Fruit fly (Drosophila melanogaster) whole organism, embryonic: ENCODE measurements around the gene CG9676.

Experiments
- Abd-B ChIP-seq: fragments of 200-800 bp; sonication (Bioruptor generic); optimal IDR thresholded peaks from 2 replicates; lab custom pipeline; 2018; ENCODE audit warnings: missing biosample characterization, mild to moderate bottlenecking, missing genetic modification characterization, moderate library complexity
- Aef1 ChIP-seq: fragments of 200-800 bp; sonication (Bioruptor generic); IDR thresholded peaks from 3 replicates; pipeline ENCODE4 v1.3.6; 2022; ENCODE audit warnings: missing biosample characterization, missing genetic modification characterization
- Bdp1 ChIP-seq: fragments of 200-800 bp; sonication (Bioruptor generic); optimal IDR thresholded peaks from 3 replicates; lab custom pipeline; 2016; ENCODE audit warnings: missing biosample characterization, missing genetic modification characterization
- CG10321 ChIP-seq: fragments of 200-800 bp; sonication (Bioruptor generic); IDR thresholded peaks from 2 replicates; pipeline ENCODE4 v1.3.6; 2022; ENCODE audit warnings: missing biosample characterization, missing genetic modification characterization
- CG10366 ChIP-seq: fragments of 200-800 bp; sonication (Bioruptor generic); IDR thresholded peaks from 2 replicates; pipeline ENCODE4 v1.3.6; 2022; ENCODE audit warnings: missing biosample characterization, missing genetic modification characterization
- CG10431 ChIP-seq: fragments of 200-800 bp; sonication (Bioruptor generic); optimal IDR thresholded peaks from 3 replicates; lab custom pipeline; 2018; ENCODE audit warnings: missing biosample characterization, mild to moderate bottlenecking, missing genetic modification characterization
- CG10565 ChIP-seq: fragments of 200-800 bp; sonication (Bioruptor generic); optimal IDR thresholded peaks from 3 replicates; lab custom pipeline; 2016; ENCODE audit warnings: missing biosample characterization, mild to moderate bottlenecking, missing genetic modification characterization
- CG10959 ChIP-seq: fragments of 200-800 bp; sonication (Bioruptor generic); IDR thresholded peaks from 2 replicates; pipeline ENCODE4 v1.3.6; 2022; ENCODE audit warnings: missing biosample characterization, missing genetic modification characterization
- CG11504 ChIP-seq: fragments of 200-800 bp; sonication (Bioruptor generic); optimal IDR thresholded peaks from 3 replicates; lab custom pipeline; 2019; ENCODE audit warnings: missing biosample characterization, mild to moderate bottlenecking, missing genetic modification characterization, moderate library complexity
- CG1529 ChIP-seq: fragments of 200-800 bp; sonication (Bioruptor generic); optimal IDR thresholded peaks from 3 replicates; lab custom pipeline; 2018; ENCODE audit warnings: missing biosample characterization, missing genetic modification characterization
- CG1602 ChIP-seq: fragments of 200-800 bp; sonication (Bioruptor generic); optimal IDR thresholded peaks from 3 replicates; lab custom pipeline; 2016; ENCODE audit warnings: missing biosample characterization, missing genetic modification characterization
- CG16863 ChIP-seq: fragments of 200-800 bp; sonication (Bioruptor generic); optimal IDR thresholded peaks from 3 replicates; lab custom pipeline; 2016; ENCODE audit warnings: missing biosample characterization, missing genetic modification characterization
- CG2116 ChIP-seq: fragments of 200-800 bp; sonication (Bioruptor generic); optimal IDR thresholded peaks from 3 replicates; lab custom pipeline; 2018; ENCODE audit warnings: missing biosample characterization, mild to moderate bottlenecking, missing genetic modification characterization
- CG31224 ChIP-seq: fragments of 200-800 bp; sonication (Bioruptor generic); IDR thresholded peaks from 2 replicates; pipeline ENCODE4 v1.3.6; 2022; ENCODE audit warnings: missing biosample characterization, missing genetic modification characterization
- CG31388 ChIP-seq: fragments of 200-800 bp; sonication (Bioruptor generic); optimal IDR thresholded peaks from 2 replicates; lab custom pipeline; 2016; ENCODE audit warnings: missing biosample characterization, missing genetic modification characterization
- CG42726 ChIP-seq: fragments of 200-800 bp; sonication (Bioruptor generic); IDR thresholded peaks from 2 replicates; pipeline ENCODE4 v1.3.6; 2022; ENCODE audit warnings: missing biosample characterization, missing genetic modification characterization; ENCODE audit not compliant: partially characterized antibody
- CG6175 ChIP-seq: fragments of 200-800 bp; sonication (Bioruptor generic); IDR thresholded peaks from 3 replicates; pipeline ENCODE4 v1.3.6; 2022; ENCODE audit warnings: missing biosample characterization, missing genetic modification characterization
- CG6854 ChIP-seq: fragments of 200-800 bp; sonication (Bioruptor generic); optimal IDR thresholded peaks from 3 replicates; lab custom pipeline; 2017; ENCODE audit warnings: missing biosample characterization, mild to moderate bottlenecking, missing genetic modification characterization
- CG7928 ChIP-seq: fragments of 200-800 bp; sonication (Bioruptor generic); optimal IDR thresholded peaks from 2 replicates; lab custom pipeline; 2017; ENCODE audit warnings: missing biosample characterization, mild to moderate bottlenecking, missing genetic modification characterization
- CG9817 ChIP-seq: fragments of 200-800 bp; sonication (Bioruptor generic); optimal IDR thresholded peaks from 2 replicates; lab custom pipeline; 2018; ENCODE audit warnings: missing biosample characterization, mild to moderate bottlenecking, missing genetic modification characterization, moderate library complexity
- D19A ChIP-seq: fragments of 200-800 bp; optimal IDR thresholded peaks from 3 replicates; lab custom pipeline; 2019; ENCODE audit warnings: missing biosample characterization, mild to moderate bottlenecking, missing genetic modification characterization, moderate library complexity
- Dad ChIP-seq: fragments of 200-800 bp; sonication (Bioruptor generic); optimal IDR thresholded peaks from 3 replicates; lab custom pipeline; 2016; ENCODE audit warnings: missing biosample characterization, missing genetic modification characterization
- Dek ChIP-seq: fragments of 200-800 bp; sonication (Bioruptor generic); optimal IDR thresholded peaks from 3 replicates; lab custom pipeline; 2019; ENCODE audit warnings: missing biosample characterization, mild to moderate bottlenecking, missing genetic modification characterization, moderate library complexity
- Fer3 ChIP-seq: fragments of 200-800 bp; sonication (Bioruptor generic); optimal IDR thresholded peaks from 2 replicates; lab custom pipeline; 2018; ENCODE audit warnings: missing biosample characterization, mild to moderate bottlenecking, missing genetic modification characterization, moderate library complexity
- Hr39 ChIP-seq: fragments of >200 bp; optimal IDR thresholded peaks from 2 replicates; lab custom pipeline; 2017
- Max ChIP-seq: fragments of 200-800 bp; sonication (Bioruptor generic); optimal IDR thresholded peaks from 2 replicates; lab custom pipeline; 2016; ENCODE audit warnings: missing biosample characterization, mild to moderate bottlenecking, missing genetic modification characterization
- NfI ChIP-seq: fragments of 200-800 bp; sonication (Bioruptor generic); optimal IDR thresholded peaks from 3 replicates; lab custom pipeline; 2018; ENCODE audit warnings: missing biosample characterization, mild to moderate bottlenecking, missing genetic modification characterization, moderate library complexity
- PHDP ChIP-seq: fragments of 200-800 bp; sonication (Bioruptor generic); optimal IDR thresholded peaks from 3 replicates; lab custom pipeline; 2018; ENCODE audit warnings: missing biosample characterization, mild to moderate bottlenecking, missing genetic modification characterization, moderate library complexity
- Ptx1 ChIP-seq: fragments of 200-800 bp; sonication (Bioruptor generic); IDR thresholded peaks from 2 replicates; pipeline ENCODE4 v1.3.6; 2022; ENCODE audit warnings: missing biosample characterization, missing genetic modification characterization
- Side ChIP-seq: fragments of 200-800 bp; sonication (Bioruptor generic); optimal IDR thresholded peaks from 2 replicates; lab custom pipeline; 2016; ENCODE audit warnings: missing biosample characterization, missing genetic modification characterization
- ato ChIP-seq: fragments of 200-800 bp; sonication (Bioruptor generic); IDR thresholded peaks from 2 replicates; pipeline ENCODE4 v1.3.6; 2022; ENCODE audit warnings: missing biosample characterization, missing genetic modification characterization; ENCODE audit not compliant: partially characterized antibody
- btn ChIP-seq: fragments of 200-800 bp; sonication (Bioruptor generic); optimal IDR thresholded peaks from 2 replicates; lab custom pipeline; 2016; ENCODE audit warnings: missing biosample characterization, missing genetic modification characterization
- cg ChIP-seq: fragments of 200-800 bp; sonication (Bioruptor generic); optimal IDR thresholded peaks from 3 replicates; lab custom pipeline; 2019; ENCODE audit warnings: missing biosample characterization, mild to moderate bottlenecking, missing genetic modification characterization, moderate library complexity
- chinmo ChIP-seq: fragments of 200-800 bp; sonication (Bioruptor generic); IDR thresholded peaks from 4 replicates; pipeline ENCODE4 v1.3.6; 2022; ENCODE audit warnings: missing biosample characterization, missing genetic modification characterization; ENCODE audit not compliant: partially characterized antibody
- crol ChIP-seq: fragments of 200-800 bp; sonication (Bioruptor generic); IDR thresholded peaks from 2 replicates; pipeline ENCODE4 v1.3.6; 2022; ENCODE audit warnings: missing biosample characterization, missing genetic modification characterization
- dmrt99B ChIP-seq: fragments of 200-800 bp; sonication (Bioruptor generic); optimal IDR thresholded peaks from 2 replicates; lab custom pipeline; 2018; ENCODE audit warnings: missing biosample characterization, mild to moderate bottlenecking, missing genetic modification characterization, moderate library complexity
- fd64A ChIP-seq: fragments of 200-800 bp; sonication (Bioruptor generic); optimal IDR thresholded peaks from 3 replicates; lab custom pipeline; 2018; ENCODE audit warnings: missing biosample characterization, mild to moderate bottlenecking, missing genetic modification characterization
- gem ChIP-seq: fragments of 200-800 bp; sonication (Bioruptor generic); optimal IDR thresholded peaks from 2 replicates; lab custom pipeline; 2019; ENCODE audit warnings: missing biosample characterization, mild to moderate bottlenecking, missing genetic modification characterization, moderate library complexity
- nau ChIP-seq: fragments of 200-800 bp; sonication (Bioruptor generic); optimal IDR thresholded peaks from 3 replicates; lab custom pipeline; 2017; ENCODE audit warnings: missing biosample characterization, mild to moderate bottlenecking, missing genetic modification characterization, missing genetic modification reagents
- onecut ChIP-seq: fragments of 200-800 bp; sonication (Bioruptor generic); IDR thresholded peaks from 2 replicates; pipeline ENCODE4 v1.3.6; 2022; ENCODE audit warnings: missing biosample characterization, missing genetic modification characterization
- ranshi ChIP-seq: fragments of 200-800 bp; sonication (Bioruptor generic); IDR thresholded peaks from 2 replicates; pipeline ENCODE4 v1.3.6; 2022; ENCODE audit warnings: missing biosample characterization, missing genetic modification characterization
- salm ChIP-seq: fragments of 200-800 bp; sonication (Bioruptor generic); optimal IDR thresholded peaks from 2 replicates; lab custom pipeline; 2018; ENCODE audit warnings: missing biosample characterization, mild to moderate bottlenecking, missing genetic modification characterization
- sd ChIP-seq: fragments of 200-800 bp; sonication (Bioruptor generic); optimal IDR thresholded peaks from 3 replicates; lab custom pipeline; 2018; ENCODE audit warnings: missing biosample characterization, mild to moderate bottlenecking, missing genetic modification characterization, moderate library complexity
- shn ChIP-seq: fragments of 200-800 bp; sonication (Bioruptor generic); optimal IDR thresholded peaks from 3 replicates; lab custom pipeline; 2016; ENCODE audit warnings: missing biosample characterization, missing genetic modification characterization
- sob ChIP-seq: fragments of 200-800 bp; sonication (Bioruptor generic); IDR thresholded peaks from 2 replicates; pipeline ENCODE4 v1.3.6; 2022; ENCODE audit warnings: missing biosample characterization, missing genetic modification characterization
- tin ChIP-seq: fragments of 200-800 bp; sonication (Bioruptor generic); optimal IDR thresholded peaks from 3 replicates; lab custom pipeline; 2016; ENCODE audit warnings: missing biosample characterization, missing genetic modification characterization
- tio ChIP-seq: fragments of 200-800 bp; sonication (Bioruptor generic); optimal IDR thresholded peaks from 2 replicates; lab custom pipeline; 2017; ENCODE audit warnings: missing biosample characterization, missing genetic modification characterization, inconsistent platforms
- zfh1 ChIP-seq: fragments of 200-800 bp; sonication (Bioruptor generic); IDR thresholded peaks from 3 replicates; pipeline ENCODE4 v1.3.6; 2022; ENCODE audit warnings: missing biosample characterization, missing genetic modification characterization

Gene CG9676

DNA sequence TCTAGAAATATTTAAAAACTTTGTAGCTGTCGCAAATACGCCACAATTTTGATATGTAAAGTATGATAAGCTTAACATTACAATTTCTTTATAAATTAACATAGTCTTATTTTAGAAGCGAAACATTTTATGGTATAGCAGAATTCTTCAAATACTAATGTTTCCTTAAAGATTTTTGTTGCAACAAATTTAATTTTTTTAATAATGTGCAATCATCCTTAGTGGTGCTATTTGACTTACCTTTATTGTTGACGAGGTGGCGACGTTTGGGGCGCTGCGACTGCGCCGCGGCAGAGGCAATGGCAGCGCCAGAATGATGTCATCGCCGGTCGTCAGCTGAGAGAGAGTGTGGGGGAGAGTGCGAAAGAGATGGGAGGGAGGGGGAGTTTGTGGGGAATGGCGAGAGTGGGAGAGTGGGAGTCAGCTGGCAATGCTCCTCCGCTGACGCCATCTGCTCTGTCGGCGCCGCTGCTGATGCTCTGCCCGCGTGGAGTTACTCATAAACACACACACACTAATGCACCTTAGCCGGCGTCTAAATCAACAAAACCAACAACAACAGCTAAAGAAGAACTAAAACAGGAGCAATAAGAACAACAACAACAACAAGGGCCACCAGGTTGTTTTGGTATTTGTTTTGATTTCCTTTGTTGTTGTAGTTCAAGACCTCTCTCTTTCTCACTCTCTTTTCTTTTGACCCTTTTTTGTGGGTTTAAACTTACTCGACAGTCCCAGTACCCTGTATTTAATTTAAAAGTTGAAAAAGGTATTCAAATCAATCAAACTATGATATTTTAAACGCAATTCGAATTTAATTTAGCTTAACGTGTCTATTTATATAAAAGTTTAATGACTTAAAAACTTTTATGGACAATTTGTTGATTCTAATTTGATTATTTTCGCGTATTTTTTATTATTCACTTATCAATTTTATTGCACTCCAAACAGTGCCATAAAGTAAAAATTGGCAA, 23.5 kb upstream of the CG9676 start (continued):
- TF ChIP-seq ranshi (GFP tag; lab: Robert Waterston, UW) (no peak), CG6175 (GFP tag; lab: Robert Waterston, UW) (no peak), ato (GFP tag; lab: Robert Waterston, UW) (no peak), Side (GFP tag; lab: Kevin White, UChicago) (peak; percentile 24), Hr39 (lab: Kevin White, UChicago) (no peak), btn (no peak), PHDP (tag; lab: Kevin White, UChicago) (peak; percentile 87), gem (peak; percentile 91), CG1529 (GFP tag; lab: Kevin White, UChicago) (peak; percentile 67), Bdp1 (peak; percentile 19), onecut (peak; percentile 70), CG7928 (GFP tag; lab: Kevin White, UChicago) (no peak), Dad (no peak), Dek (tag; lab: Kevin White, UChicago) (peak; percentile 76), tio (GFP tag; lab: Kevin White, UChicago) (peak; percentile 73), sd (tag; lab: Kevin White, UChicago) (peak; percentile 59), CG31388 (GFP tag; lab: Kevin White, UChicago) (no peak), shn (GFP tag; lab: Kevin White, UChicago) (peak; percentile 25), zfh1 (peak; percentile 60; the same call in 1 of the 3 replicates), CG2116 (GFP tag; lab: Kevin White, UChicago) (peak; percentile 26), sob (GFP tag; lab: Robert Waterston, UW) (peak; percentile 56; the same call in 1 of the 2 replicates), Ptx1 (GFP tag; lab: Robert Waterston, UW) (peak; percentile 71), cg (peak; percentile 56), Aef1 (GFP tag; lab: Robert Waterston, UW) (peak; percentile 42; the same call in 2 of the 3 replicates), CG11504 (tag; lab: Kevin White, UChicago) (peak; percentile 86), Fer3 (tag; lab: Kevin White, UChicago) (peak; percentile 58), chinmo (GFP tag; lab: Robert Waterston, UW) (0 out of 4 replicates have a peak, but pooled peaks have one; percentile 53), salm (tag; lab: Kevin White, UChicago) (peak; percentile 69), CG6854 (GFP tag; lab: Kevin White, UChicago) (peak; percentile 30), CG31224 (GFP tag; lab: Robert Waterston, UW) (peak; percentile 35), CG1602 (GFP tag; lab: Kevin White, UChicago) (peak; percentile 42), CG10431 (GFP tag; lab: Kevin White, UChicago) (peak; percentile 21), crol (GFP tag; lab: Robert Waterston, UW) (peak; percentile 93), CG10321 (no peak), Max (GFP tag; lab: Kevin White, UChicago) (peak; percentile 8), CG16863 (GFP tag; lab: Kevin White, UChicago) (peak; percentile 19), Abd-B (GFP tag; lab: Kevin White, UChicago) (peak; percentile 69), CG42726 (no peak), D19A (tag; lab: Kevin White, UChicago) (peak; percentile 65), CG10959 (GFP tag; lab: Robert Waterston, UW) (0 out of 2 replicates have a peak, but pooled peaks have one; percentile 24), CG10565 (GFP tag; lab: Kevin White, UChicago) (no peak), CG9817 (tag; lab: Kevin White, UChicago) (peak; percentile 69), dmrt99B (tag; lab: Kevin White, UChicago) (peak; percentile 71), NfI (GFP tag; lab: Kevin White, UChicago) (peak; percentile 83), tin (peak; percentile 27), nau (peak; percentile 12), CG10366 (GFP tag; lab: Robert Waterston, UW) (peak; percentile 67), fd64A (GFP tag; lab: Kevin White, UChicago) (no peak)
